Fruit fly (Drosophila melanogaster): ENCODE results near the gene CG3407.

Gene CG3407

DNA sequence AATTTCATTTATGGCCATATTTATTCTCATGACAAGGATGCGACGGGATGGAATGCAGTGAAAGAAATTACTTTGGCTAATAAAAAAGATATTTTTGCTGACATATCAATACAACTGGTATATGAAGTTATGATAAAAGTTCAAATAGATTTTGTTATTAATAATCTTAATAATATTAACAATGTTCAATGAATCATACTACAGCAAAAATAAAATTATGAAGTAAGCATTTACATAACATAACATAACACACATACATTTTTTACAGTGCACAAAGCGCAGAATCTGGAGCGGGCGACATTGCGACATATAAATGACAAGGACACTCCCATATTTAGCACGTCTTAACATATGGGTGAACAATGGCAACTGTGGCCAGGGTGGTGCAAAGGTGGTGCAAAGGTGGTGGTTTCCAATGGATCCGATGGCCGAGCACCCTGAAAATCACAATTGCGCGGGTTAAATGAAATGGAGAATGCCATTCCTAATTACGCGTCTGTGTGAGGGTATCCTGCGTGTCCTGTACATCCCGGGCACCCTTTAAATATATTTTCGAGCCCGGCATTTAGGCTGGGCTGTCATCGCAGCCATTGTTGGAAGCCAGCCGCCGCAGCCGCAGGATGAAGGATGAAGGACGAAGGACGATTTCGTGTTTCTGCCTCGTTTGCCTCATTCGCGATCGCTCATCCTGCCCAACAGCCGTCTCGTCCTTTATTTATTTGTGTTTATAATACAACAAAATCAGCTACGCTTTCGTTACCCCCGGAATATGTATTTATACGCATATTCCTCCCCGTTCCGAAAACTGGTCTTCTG is 31.9 kb upstream of the CG3407 start (continued):
- TF ChIP-seq CoRest (tag; optimal IDR thresholded peaks at IDR 0.05), result peak; percentile 20
- TF ChIP-seq Hmx (GFP tag; optimal IDR thresholded peaks at IDR 0.05), result no peak
- TF ChIP-seq CG12155 (GFP tag; optimal IDR thresholded peaks at IDR 0.05), result no peak
- no peak for TF ChIP-seq CG4854 (GFP tag; optimal IDR thresholded peaks at IDR 0.05)
- TF ChIP-seq ase (GFP tag; IDR thresholded peaks at IDR 0.05), result no peak
- TF ChIP-seq CG12391 (tag; optimal IDR thresholded peaks at IDR 0.05), result peak; percentile 50
- no peak for TF ChIP-seq pfk (GFP tag; optimal IDR thresholded peaks at IDR 0.05)
- TF ChIP-seq org-1 (GFP tag; optimal IDR thresholded peaks at IDR 0.05), result no peak
- TF ChIP-seq ken (GFP tag; IDR thresholded peaks at IDR 0.05), result no peak
- TF ChIP-seq CG17612 (GFP tag; IDR thresholded peaks at IDR 0.05), result no peak
- no peak for TF ChIP-seq CG13624 (GFP tag; optimal IDR thresholded peaks at IDR 0.05)
- no peak for TF ChIP-seq peb (GFP tag; IDR thresholded peaks at IDR 0.05)
- TF ChIP-seq CG13775 (GFP tag; optimal IDR thresholded peaks at IDR 0.05), result no peak
- peak; percentile 44 for TF ChIP-seq CG15696 (tag; optimal IDR thresholded peaks at IDR 0.05)
- no peak for TF ChIP-seq CG1647 (GFP tag; optimal IDR thresholded peaks at IDR 0.05)
- no peak for TF ChIP-seq Sry-β (GFP tag; optimal IDR thresholded peaks at IDR 0.05)
- no peak for TF ChIP-seq CG4617 (GFP tag; optimal IDR thresholded peaks at IDR 0.05; ENCODE audit: borderline replicate concordance)
- no peak for TF ChIP-seq MTF-1 (GFP tag; optimal IDR thresholded peaks at IDR 0.05; ENCODE audit: borderline replicate concordance)
- no peak for TF ChIP-seq bcd (GFP tag; optimal IDR thresholded peaks at IDR 0.05)
- TF ChIP-seq pb (GFP tag; optimal IDR thresholded peaks at IDR 0.05), result no peak
- no peak for TF ChIP-seq CG15479 (GFP tag; optimal IDR thresholded peaks at IDR 0.05)
- TF ChIP-seq fru (optimal IDR thresholded peaks at IDR 0.05), result no peak
- no peak for TF ChIP-seq CG1024 (GFP tag; IDR thresholded peaks at IDR 0.05)
- no peak for TF ChIP-seq CG8944 (GFP tag; optimal IDR thresholded peaks at IDR 0.05)
- TF ChIP-seq tx (GFP tag; optimal IDR thresholded peaks at IDR 0.05), result no peak
- TF ChIP-seq CG32772 (GFP tag; IDR thresholded peaks at IDR 0.05), result no peak
- TF ChIP-seq fd64A (GFP tag; optimal IDR thresholded peaks at IDR 0.05), result no peak
- no peak for TF ChIP-seq Med (GFP tag)
- TF ChIP-seq CG8290 (GFP tag; optimal IDR thresholded peaks at IDR 0.05), result no peak
- TF ChIP-seq CG8290 (tag; optimal IDR thresholded peaks at IDR 0.05), result no peak
- no peak for TF ChIP-seq vvl (GFP tag; IDR thresholded peaks at IDR 0.05)
- no peak for TF ChIP-seq CG7786 (GFP tag; optimal IDR thresholded peaks at IDR 0.05)
- no peak for TF ChIP-seq sug (tag; optimal IDR thresholded peaks at IDR 0.05)
- TF ChIP-seq CG12071 (GFP tag; optimal IDR thresholded peaks at IDR 0.05), result no peak
- no peak for TF ChIP-seq Dfd (GFP tag; optimal IDR thresholded peaks at IDR 0.05)
- no peak for TF ChIP-seq CG18011 (GFP tag; optimal IDR thresholded peaks at IDR 0.05)
- TF ChIP-seq CG11085 (GFP tag; IDR thresholded peaks at IDR 0.05), result no peak
- no peak for TF ChIP-seq gce (GFP tag; IDR thresholded peaks at IDR 0.05)
- peak; percentile 1 for TF ChIP-seq ac (GFP tag; optimal IDR thresholded peaks at IDR 0.05)
- no peak for TF ChIP-seq shn (GFP tag; optimal IDR thresholded peaks at IDR 0.05)
- no peak for TF ChIP-seq Stat92E (GFP tag; optimal IDR thresholded peaks at IDR 0.05)
- TF ChIP-seq prd (optimal IDR thresholded peaks at IDR 0.05), result no peak
- TF ChIP-seq prd (GFP tag; IDR thresholded peaks at IDR 0.05), result no peak
- 0 out of 2 replicates have a peak, but pooled peaks have one; percentile 9 for TF ChIP-seq seq (GFP tag; IDR thresholded peaks at IDR 0.05)

Measured in whole organism, embryonic.